Fruit fly (Drosophila melanogaster): Measurements from ENCODE around the gene ImpE2.

The ImpE2 gene

DNA sequence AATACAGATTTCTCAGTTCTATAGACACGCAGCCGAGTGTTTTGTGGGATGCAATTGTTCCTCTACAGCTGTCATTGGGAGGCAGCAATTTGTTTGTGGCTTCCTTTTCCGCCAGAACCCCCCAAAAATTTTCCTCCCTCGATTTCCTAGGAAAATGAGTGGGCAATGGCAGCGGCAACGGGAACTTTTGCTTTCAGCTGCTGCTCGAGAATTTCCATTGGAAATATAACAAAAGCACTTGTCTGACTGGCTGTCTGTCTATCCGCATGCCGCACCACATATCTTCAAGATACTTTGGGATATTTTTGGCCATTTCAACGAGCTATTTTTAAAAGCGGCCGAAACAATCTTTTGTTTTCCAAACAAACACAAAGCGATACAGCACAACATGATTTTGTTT lies 11.3 kb upstream of the ImpE2 start:
- no peak for TF ChIP-seq cyc (GFP tag; optimal IDR thresholded peaks at IDR 0.05)

DNA sequence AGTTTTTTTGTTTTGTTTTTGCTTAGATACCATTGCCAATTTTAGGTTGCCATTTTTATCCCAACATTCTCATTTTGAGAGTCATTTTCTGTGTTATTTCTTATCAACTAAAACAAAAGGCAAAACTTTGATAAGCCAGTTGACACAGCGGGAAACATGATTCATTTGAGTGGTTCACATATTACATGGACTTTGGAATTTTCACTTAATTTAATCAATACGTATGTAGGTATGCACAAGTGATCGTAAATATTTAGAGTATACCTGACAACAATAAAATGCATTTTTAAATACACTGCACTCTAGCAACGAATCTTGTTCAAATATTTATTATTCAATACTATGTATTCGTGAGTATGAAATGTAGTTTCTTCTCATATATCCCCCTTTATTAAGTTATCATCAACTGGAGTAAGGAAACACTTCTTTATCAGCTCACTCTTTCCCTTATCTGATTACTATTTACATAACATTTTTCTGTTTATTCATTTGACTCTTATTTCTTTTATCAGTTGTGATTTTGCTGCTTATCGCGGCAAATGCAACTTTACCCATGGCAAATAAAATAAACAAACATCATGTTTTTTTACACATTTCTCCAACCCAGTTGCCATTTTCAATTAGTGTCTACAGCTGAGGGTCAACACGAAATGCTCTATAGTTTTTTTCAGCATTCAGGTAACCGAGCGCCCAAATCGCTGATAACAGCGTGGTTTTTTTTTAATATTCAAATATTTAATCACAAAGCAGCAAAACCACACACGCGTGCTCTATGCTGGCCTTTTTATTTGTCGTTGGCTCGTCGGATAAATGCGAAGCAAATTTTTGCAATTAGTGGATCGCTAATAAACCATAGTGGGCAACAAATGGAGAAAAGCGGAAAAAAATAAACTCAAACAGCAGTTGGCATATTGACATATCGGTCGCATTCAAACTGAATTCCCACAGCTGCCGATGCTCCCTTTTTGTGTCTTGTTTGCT lies 6.3 kb upstream of the ImpE2 start:
- TF ChIP-seq Gug (GFP tag; IDR thresholded peaks at IDR 0.05): no peak
- no peak for TF ChIP-seq CG6276 (GFP tag; optimal IDR thresholded peaks at IDR 0.05)
- TF ChIP-seq CG11902 (GFP tag; optimal IDR thresholded peaks at IDR 0.05): no peak
- peak; percentile 43; the same call in 1 of the 3 replicates for TF ChIP-seq CG6163 (GFP tag; IDR thresholded peaks at IDR 0.05)
- peak; percentile 5 for TF ChIP-seq fd59A (GFP tag; optimal IDR thresholded peaks at IDR 0.05)
- TF ChIP-seq OdsH (GFP tag; optimal IDR thresholded peaks at IDR 0.05): peak; percentile 13
- peak; percentile 16 for TF ChIP-seq CG7368 (GFP tag; optimal IDR thresholded peaks at IDR 0.05)
- TF ChIP-seq esn (GFP tag; optimal IDR thresholded peaks at IDR 0.05): peak; percentile 8
- peak; percentile 36 for TF ChIP-seq CG6808 (GFP tag; optimal IDR thresholded peaks at IDR 0.05)
- TF ChIP-seq CG34406 (GFP tag; optimal IDR thresholded peaks at IDR 0.05): peak; percentile 42
- no peak for TF ChIP-seq lz (GFP tag; optimal IDR thresholded peaks at IDR 0.05)
- 0 out of 3 replicates have a peak, but pooled peaks have one; percentile 43 for TF ChIP-seq eg (GFP tag; IDR thresholded peaks at IDR 0.05)
- peak; percentile 1 for TF ChIP-seq spab (GFP tag; optimal IDR thresholded peaks at IDR 0.05)
- no peak for TF ChIP-seq Hr39 (GFP tag; optimal IDR thresholded peaks at IDR 0.05)
- peak; percentile 80 for TF ChIP-seq Eip78C (GFP tag)
- TF ChIP-seq fd85E (GFP tag; optimal IDR thresholded peaks at IDR 0.05): no peak
- TF ChIP-seq Eip75B (GFP tag; optimal IDR thresholded peaks at IDR 0.05): peak; percentile 11
- TF ChIP-seq CG1621 (tag; optimal IDR thresholded peaks at IDR 0.05): peak; percentile 11
- TF ChIP-seq Met (GFP tag; optimal IDR thresholded peaks at IDR 0.05): peak; percentile 31
- peak; percentile 17 for TF ChIP-seq CG6854 (GFP tag; optimal IDR thresholded peaks at IDR 0.05)
- peak; percentile 34 for TF ChIP-seq CG16779 (tag; optimal IDR thresholded peaks at IDR 0.05)
- TF ChIP-seq topi (GFP tag; optimal IDR thresholded peaks at IDR 0.05): peak; percentile 8
- TF ChIP-seq salr (GFP tag; optimal IDR thresholded peaks at IDR 0.05): no peak
- no peak for TF ChIP-seq CG8319 (GFP tag; optimal IDR thresholded peaks at IDR 0.05)
- TF ChIP-seq svp (GFP tag): peak; percentile 62
- TF ChIP-seq fkh (GFP tag; optimal IDR thresholded peaks at IDR 0.05): peak; percentile 93
- TF ChIP-seq net (GFP tag; optimal IDR thresholded peaks at IDR 0.05): peak; percentile 30
- peak; percentile 11 to 45 for TF ChIP-seq ss (GFP tag; optimal IDR thresholded peaks at IDR 0.05)
- no peak for TF ChIP-seq CG32006 (GFP tag; optimal IDR thresholded peaks at IDR 0.05)
- peak; percentile 9 for TF ChIP-seq CG6792 (GFP tag; optimal IDR thresholded peaks at IDR 0.05)
- peak; percentile 40 for TF ChIP-seq CG8632 (GFP tag; optimal IDR thresholded peaks at IDR 0.05)
- peak; percentile 1 for TF ChIP-seq Sox102F (GFP tag; optimal IDR thresholded peaks at IDR 0.05)
- no peak for TF ChIP-seq CG10669 (GFP tag; optimal IDR thresholded peaks at IDR 0.05)
- peak; percentile 74 for TF ChIP-seq vri (GFP tag; optimal IDR thresholded peaks at IDR 0.05)
- peak; percentile 35 for TF ChIP-seq CG9139 (GFP tag; optimal IDR thresholded peaks at IDR 0.05)

DNA sequence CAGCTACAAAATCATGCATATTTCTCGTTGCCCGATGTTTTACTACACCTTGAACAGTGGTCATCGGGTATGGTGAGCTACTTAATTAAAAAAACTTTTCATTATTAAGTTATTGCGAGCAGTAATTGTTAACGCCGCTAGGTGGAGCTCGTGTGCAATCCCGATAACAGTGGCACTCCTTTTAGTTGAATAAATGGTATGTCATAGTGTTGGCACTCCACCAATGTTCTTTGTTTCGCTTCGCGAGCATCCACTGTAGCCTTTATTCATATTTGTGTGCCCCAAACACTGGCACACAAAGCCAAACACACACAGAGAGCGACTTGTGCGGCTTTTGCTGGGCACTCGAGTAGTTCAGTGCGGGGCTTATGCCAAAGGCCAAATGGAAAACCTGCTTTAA lies 5.4 kb upstream of the ImpE2 start:
- TF ChIP-seq Lpt (GFP tag; optimal IDR thresholded peaks at IDR 0.05) (peak; percentile 79), net (GFP tag; optimal IDR thresholded peaks at IDR 0.05) (peak; percentile 89), Ets21C (GFP tag; optimal IDR thresholded peaks at IDR 0.05) (peak; percentile 92), eg (GFP tag; IDR thresholded peaks at IDR 0.05) (peak; percentile 94), CG8632 (GFP tag; optimal IDR thresholded peaks at IDR 0.05) (peak; percentile 88), CG11294 (GFP tag; IDR thresholded peaks at IDR 0.05) (peak; percentile 79), Hr39 (GFP tag; optimal IDR thresholded peaks at IDR 0.05) (peak; percentile 95), Eip93F (GFP tag; optimal IDR thresholded peaks at IDR 0.05) (peak; percentile 52), spab (GFP tag; optimal IDR thresholded peaks at IDR 0.05) (peak; percentile 78), dac (GFP tag; optimal IDR thresholded peaks at IDR 0.05) (peak; percentile 67), CG6854 (GFP tag; optimal IDR thresholded peaks at IDR 0.05) (peak; percentile 76), Eip75B (GFP tag; optimal IDR thresholded peaks at IDR 0.05) (peak; percentile 90), CG3032 (tag; optimal IDR thresholded peaks at IDR 0.05) (peak; percentile 68), cyc (GFP tag; optimal IDR thresholded peaks at IDR 0.05) (peak; percentile 94), CG31627 (GFP tag; optimal IDR thresholded peaks at IDR 0.05) (peak; percentile 96), Gug (GFP tag; IDR thresholded peaks at IDR 0.05) (peak; percentile 93), Smox (GFP tag; optimal IDR thresholded peaks at IDR 0.05) (peak; percentile 91), CG32006 (GFP tag; optimal IDR thresholded peaks at IDR 0.05) (peak; percentile 89), CG3919 (GFP tag; optimal IDR thresholded peaks at IDR 0.05) (peak; percentile 92), fd59A (GFP tag; optimal IDR thresholded peaks at IDR 0.05) (peak; percentile 79), CG15336 (GFP tag; IDR thresholded peaks at IDR 0.05) (peak; percentile 97), fd85E (GFP tag; optimal IDR thresholded peaks at IDR 0.05) (peak; percentile 68), fkh (GFP tag; optimal IDR thresholded peaks at IDR 0.05) (peak; percentile 57)

All from whole organism, prepupa.